Worm (Caenorhabditis elegans) whole organism, dauer: ENCODE results near the gene fbxc-53.

Experiments
- unc-62 ChIP-seq: sonication (generic microtip); optimal IDR thresholded peaks from 2 replicates; lab custom pipeline; 2017; ENCODE audit warnings: missing biosample characterization, missing genetic modification reagents, missing genetic modification characterization

Gene fbxc-53

DNA sequence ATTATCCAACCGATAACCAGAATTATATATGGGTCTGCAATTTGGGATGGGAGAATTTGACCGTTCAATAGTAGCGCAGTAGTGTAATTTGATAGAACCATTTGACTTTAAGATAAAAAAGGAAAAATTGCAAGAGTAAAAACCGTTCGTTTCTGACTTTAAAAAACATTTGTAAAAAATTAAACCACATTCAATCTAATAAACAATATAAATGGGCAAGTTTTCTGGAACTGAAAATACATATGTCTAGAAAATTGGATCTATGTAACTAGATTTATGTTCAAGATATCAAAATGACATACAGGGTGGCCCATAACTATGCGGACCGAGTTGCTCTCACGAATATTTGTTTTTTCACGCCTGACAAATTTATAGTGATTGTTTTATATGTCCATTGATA, 16.4 kb upstream of the fbxc-53 start, which contains the start of gene srx-102:
srx-102 (minus strand) TSS at position 101 of the 400 bp plus-strand sequence.
- TF ChIP-seq unc-62 (GFP tag; lab: Kevin White, UChicago) = no peak

DNA sequence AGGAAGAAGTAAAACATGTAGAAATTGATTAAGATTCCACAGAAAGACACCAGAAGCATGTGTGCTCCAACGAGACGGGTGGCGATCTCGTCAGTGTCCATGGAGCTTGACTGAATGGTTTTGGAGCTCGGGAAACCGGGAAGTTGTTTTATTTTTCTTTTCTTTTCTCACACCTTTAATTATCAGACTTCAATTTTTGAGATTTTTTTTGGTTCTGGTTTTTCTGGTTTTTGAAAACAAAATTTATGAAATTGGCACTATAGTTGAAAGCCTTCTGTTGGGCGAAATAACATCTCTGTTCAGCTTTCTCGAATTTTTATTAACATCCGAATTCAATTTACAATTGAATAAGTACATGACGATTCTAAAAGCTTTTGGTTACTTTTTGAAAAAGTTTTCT, 11.5 kb upstream of the fbxc-53 start, which contains the start of gene srx-104:
srx-104 (minus strand) TSS at position 101 of the 400 bp plus-strand sequence.
- TF ChIP-seq unc-62 (GFP tag; lab: Kevin White, UChicago) = no peak

DNA sequence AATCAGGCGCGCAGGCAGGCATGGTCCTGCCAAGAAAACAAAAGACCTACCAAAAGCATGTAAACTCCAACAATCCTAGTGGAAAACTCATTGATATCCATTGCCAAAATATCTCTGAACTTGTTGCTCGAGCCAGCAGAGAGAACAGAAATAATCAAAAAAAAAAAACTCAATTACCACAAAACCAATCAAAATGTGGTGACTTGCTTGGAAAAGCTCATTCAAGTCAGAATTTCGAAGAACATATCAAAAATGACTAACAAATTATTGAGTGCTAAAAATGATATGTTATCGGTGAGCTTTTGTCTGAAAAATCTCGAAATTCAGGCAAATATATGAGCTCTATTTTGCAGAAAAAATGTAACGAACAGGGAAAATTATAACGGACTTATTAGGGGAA, 9.8 kb upstream of the fbxc-53 start, which contains the start of gene srx-105:
srx-105 (minus strand) TSS at position 101 of the 400 bp plus-strand sequence.
- TF ChIP-seq unc-62 (GFP tag; lab: Kevin White, UChicago) = no peak

DNA sequence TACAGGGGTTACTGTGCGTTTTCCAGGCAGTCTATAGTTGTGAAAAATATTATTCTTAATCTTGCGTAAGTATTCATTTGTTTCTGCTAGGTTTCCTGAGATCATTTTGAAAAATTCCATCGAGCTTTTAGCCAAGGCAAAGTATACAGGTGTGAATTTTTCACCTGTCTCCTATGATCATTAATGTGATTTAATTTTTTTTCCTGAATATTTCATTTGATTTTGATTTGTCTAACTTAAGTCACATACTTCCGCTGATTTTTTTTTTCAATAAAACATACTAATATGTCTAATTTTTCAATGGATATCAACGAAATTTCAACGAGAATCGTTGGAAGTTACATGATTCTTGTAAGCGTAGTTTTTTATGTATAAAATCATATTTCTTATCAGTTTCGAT, 5.8 kb upstream of the fbxc-53 start, which contains the start of gene srx-108:
srx-108 (plus strand) TSS at position 301 of the 400 bp plus-strand sequence.
- TF ChIP-seq unc-62 (GFP tag; lab: Kevin White, UChicago) = no peak

DNA sequence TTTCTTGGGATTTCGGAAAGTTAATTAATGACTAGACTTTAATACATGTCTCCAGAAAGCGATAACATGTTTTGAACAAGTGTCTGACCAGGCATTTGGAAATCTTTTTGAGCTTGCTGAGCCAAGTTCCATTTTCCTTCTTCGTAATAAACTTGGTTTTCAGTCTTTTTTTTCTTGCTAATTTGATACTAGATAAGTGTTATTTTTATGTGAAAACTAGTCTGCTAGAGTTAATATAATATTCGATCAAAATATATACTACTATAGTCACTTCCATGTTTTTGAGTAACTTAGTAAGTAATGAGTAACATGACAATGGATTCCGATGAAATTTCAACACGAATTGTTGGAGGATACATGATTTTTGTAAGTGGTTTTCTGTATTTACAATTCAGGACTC, 1.8 kb upstream of the fbxc-53 start, which contains the start of gene srx-110:
srx-110 (plus strand) TSS at position 301 of the 400 bp plus-strand sequence.
- no peak for TF ChIP-seq unc-62 (GFP tag; lab: Kevin White, UChicago)

DNA sequence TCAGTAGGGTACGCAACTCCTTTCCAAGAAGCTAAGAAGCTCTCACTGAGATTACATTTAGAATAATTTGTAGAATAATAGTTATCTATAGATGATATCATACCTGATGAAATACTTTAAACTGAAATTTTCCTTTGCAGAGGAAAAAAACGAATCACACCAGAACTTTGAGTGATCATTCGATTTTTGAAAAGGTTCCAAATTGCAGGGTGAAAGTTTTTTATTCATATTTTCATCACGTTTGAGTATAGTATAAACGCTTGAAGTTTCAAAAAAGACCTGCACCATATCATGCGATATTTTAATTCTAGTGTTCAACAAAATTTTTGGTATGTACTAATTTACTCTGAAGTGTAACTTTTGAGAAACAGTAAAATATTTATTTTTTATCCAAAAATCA, 3.5 kb downstream of the fbxc-53 start, which contains the start of gene srh-100:
srh-100 (minus strand) TSS at position 101 of the 400 bp plus-strand sequence.
- no peak for TF ChIP-seq unc-62 (GFP tag; lab: Kevin White, UChicago)

DNA sequence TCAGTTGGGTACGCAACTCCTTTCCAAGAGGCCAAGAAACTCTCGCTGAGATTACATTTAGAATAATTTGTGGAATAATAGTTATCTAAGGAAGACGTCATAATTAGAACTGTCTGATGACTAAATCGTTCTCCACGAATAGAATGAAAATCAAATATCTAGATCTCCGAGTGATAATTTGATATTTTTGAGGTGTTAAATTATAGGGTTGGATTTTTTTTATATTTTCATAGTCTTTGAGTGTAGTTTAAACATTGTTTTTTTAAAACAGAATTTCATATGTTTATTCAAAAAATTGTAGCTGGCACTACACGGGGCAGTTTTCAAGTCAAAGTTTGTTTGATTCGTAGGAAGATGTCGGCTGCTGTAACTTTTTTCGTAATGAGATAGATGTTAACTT, 5.4 kb downstream of the fbxc-53 start, which contains the start of gene srh-99:
srh-99 (minus strand) TSS at position 101 of the 400 bp plus-strand sequence.
- no peak for TF ChIP-seq unc-62 (GFP tag; lab: Kevin White, UChicago)

DNA sequence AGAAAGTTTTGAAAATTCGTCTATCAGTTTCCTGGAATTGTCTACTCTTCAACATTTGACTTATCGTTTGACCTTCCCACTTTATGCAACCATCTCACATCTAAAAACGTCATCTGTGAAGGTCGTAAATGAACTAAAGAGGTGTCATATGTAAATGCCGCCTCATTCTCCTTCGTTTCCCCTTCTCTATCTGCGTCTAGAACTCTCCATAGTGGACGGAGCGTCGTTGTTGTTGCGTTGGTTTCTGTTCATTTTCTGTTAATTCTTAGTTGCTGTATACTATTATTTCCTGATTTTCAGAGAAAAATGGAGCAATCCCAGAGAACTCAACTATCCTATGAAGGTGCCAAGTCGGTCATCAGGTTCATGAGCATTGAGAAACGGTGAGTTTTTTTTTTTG, 5.9 kb downstream of the fbxc-53 start, which contains the start of gene fbxc-52:
fbxc-52 (plus strand) TSS at position 301 of the 400 bp plus-strand sequence.
- TF ChIP-seq unc-62 (GFP tag; lab: Kevin White, UChicago) = no peak

DNA sequence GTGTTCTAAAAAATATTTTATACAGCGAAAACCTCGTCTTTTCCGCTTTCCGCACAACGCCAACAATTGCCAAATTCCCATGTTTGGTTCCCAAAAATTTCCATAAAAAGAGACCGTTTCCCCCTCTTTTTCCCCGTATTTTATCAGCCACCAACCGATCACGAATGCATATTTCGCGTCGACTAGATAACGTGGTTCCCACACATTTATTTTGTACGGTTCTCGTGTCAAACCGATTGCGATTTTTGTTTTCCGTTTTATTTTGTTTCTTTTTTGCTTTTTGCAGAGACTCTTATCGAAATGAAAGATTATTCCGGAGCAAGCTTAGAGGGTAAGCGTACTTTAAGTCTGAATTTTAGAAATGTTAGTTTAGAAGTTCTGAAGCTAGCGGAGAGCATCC, 9.9 kb downstream of the fbxc-53 start, which contains the start of gene C46E10.3:
C46E10.3 (plus strand) TSS at position 301 of the 400 bp plus-strand sequence.
- no peak for TF ChIP-seq unc-62 (GFP tag; lab: Kevin White, UChicago)

DNA sequence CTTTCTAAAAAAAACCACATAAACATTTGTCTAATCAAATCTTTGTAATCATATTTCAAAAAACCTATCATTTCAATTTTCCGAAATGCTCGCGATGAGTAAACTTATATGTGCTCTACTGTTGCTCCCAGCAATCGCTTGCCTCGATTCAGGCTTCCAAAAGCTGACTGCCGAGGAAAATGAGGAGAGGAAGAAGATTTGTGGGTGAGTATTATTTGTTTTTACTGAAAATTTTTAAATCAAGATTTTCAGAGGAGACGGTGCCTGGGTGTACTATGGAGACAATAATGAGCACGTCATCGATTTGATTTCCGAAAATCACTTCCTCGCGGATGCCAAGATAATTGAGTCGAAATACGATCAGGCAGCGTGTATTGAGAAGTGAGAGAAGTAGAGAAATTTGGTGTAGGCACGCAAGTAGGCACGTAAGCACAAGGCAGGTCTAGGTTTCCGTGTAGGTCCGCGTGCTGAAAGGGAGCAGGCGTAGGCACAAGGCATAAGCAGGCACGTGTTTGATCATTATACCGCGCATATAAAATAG, 13.2 kb downstream of the fbxc-53 start, which contains the start of gene C46E10.1:
C46E10.1 (plus strand) TSS at position 51 of the 541 bp plus-strand sequence.
- no peak for TF ChIP-seq unc-62 (GFP tag; lab: Kevin White, UChicago)

DNA sequence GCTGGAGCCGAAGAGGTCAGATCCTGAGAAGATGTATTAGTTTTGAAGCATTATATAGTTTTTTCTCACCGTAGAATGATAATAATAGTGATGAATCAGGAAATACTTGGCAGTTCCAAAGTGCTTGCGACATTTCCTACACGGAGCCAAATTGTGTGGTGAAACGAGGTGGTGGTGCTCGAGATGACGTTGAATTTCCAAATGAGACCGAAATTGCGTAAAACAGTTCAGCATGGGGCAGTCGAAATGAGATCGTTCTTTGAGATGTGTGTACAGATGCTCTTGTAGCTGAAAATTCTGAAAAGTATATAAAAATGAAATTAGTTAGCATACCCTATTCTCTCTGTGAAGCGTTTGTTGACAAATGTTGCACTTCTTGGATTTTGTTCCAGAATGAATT, 16.9 kb downstream of the fbxc-53 start, which contains the start of gene C46E10.8:
C46E10.8 (minus strand) TSS at position 101 of the 400 bp plus-strand sequence.
- no peak for TF ChIP-seq unc-62 (GFP tag; lab: Kevin White, UChicago)

DNA sequence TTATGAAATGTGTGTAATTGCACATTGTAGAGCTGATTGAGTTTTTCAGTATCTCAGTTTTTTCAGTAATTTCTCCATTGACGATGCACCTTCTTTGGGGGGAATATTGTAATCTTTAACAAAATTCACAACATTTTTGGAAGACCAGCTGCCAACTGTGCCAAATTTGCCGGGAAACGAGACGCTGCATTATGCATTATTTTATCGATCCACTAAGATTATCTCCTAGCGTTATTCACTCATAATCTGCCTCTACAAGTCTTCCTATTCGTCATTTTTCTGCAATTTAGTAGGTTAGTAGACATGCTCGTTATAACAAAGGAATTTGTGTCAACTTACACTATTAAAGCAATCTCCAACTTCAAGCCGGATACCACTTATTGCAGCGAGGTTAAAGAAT, 20.6 kb downstream of the fbxc-53 start, which contains the start of the genes sdz-12 and bath-31:
sdz-12 (minus strand) TSS at position 101 of the 400 bp plus-strand sequence.
bath-31 (plus strand) TSS at position 251 of the 400 bp plus-strand sequence.
- TF ChIP-seq unc-62 (GFP tag; lab: Kevin White, UChicago) = no peak

DNA sequence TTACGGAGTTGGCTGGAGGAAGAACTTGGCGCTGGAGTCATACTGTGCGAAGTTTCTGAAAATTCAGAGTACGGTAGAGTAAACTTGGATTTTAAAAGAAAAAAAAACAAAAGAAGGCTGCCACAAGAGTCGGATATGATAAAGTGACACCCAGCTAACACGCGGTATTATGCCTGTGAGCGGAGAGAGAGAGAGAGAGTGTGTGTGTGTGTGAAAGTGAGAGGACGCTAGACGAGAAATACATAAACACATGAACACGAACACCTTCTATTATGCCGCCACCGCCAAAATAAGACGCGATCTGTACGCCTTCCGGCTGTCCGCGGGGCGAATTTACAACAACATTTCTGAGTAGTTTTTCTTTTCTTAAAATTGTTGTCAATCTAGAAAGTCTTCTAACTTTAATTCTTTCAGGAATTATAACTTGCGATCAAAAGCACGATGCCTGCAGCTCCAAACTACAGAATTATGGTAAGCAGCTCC, 25.8 kb downstream of the fbxc-53 start, which contains the start of gene F12E12.6:
F12E12.6 (minus strand) TSS at position 51 of the 483 bp plus-strand sequence.
- no peak for TF ChIP-seq unc-62 (GFP tag; lab: Kevin White, UChicago)

DNA sequence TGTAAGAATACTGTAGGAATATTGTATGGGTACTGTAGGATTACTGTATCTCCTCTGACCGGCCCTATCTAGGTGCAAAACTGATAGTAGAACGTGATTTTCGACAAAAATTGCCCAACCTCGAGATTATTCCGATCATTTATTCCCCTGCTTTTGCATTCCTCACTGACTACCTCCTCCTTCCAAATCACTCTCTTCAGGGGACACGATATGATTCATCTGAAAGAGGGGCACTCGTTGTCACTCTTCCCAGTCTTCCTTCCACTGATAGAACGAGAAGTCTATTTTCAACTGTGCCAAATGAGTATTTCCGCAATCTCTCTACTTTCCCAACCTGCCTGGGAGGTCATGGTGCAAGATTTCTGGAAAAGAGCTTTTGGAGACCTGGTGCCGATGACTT, 28.6 kb downstream of the fbxc-53 start, which contains the start of gene F12E12.2:
F12E12.2 (plus strand) TSS at position 301 of the 400 bp plus-strand sequence.
- TF ChIP-seq unc-62 (GFP tag; lab: Kevin White, UChicago) = no peak

DNA sequence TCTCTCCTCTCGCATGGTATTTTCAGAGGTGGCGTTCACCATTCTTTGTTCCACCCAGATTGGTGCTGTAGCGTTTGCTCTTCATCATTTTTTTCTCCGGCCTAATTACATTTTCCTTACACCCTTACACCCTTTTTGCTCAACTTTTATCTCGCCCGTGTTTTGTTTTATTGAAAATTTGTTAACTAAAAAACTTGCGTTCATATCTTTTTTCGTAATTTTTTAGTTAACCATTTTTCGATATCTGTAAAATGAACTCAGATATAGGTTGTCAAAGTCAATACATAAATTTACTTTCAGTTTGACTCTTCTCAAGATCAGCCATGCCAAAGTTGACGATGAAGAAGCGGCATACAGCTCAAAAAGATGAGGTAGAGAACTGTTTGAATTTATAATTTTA, 30.5 kb downstream of the fbxc-53 start, which contains the start of gene F12E12.1:
F12E12.1 (plus strand) TSS at position 301 of the 400 bp plus-strand sequence.
- no peak for TF ChIP-seq unc-62 (GFP tag; lab: Kevin White, UChicago)

DNA sequence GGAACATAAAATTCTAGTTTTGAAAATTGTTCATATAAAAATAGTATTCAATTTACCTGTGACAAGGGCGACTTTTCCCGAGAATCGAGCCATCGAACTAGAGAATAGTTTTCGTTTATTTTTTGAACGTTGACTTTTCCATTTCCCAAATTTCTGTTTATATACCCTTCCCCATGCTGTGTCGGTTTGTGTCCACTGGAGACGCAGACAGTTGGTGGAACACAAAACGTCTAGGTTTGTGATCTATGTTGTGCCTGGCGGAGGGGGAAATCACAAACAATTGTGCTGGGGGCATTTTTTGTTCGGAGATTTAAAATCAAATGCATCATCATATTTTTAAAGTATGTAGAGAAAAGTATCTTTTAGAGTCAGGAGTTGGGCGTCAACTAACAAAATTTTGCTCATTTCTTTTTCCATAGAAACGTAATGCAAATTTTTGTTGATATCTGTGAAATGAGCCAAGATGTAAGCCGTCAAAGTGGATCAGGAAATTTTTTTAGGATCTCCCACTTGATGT, 32.7 kb downstream of the fbxc-53 start, which contains the start of gene nta-1:
nta-1 (minus strand) TSS at position 131 of the 517 bp plus-strand sequence.
- no peak for TF ChIP-seq unc-62 (GFP tag; lab: Kevin White, UChicago)
